Worm (Caenorhabditis elegans) whole organism, L4 larva: ENCODE results near the gene nhr-195.
A peak's percentile ranks its signal among the peaks of the same experiment; 100 is the strongest.

Source experiments
- D1046.2 ChIP-seq: fragments of 200-800 bp; sonication (Bioruptor generic); IDR thresholded peaks from 2 replicates; pipeline ENCODE4 v1.3.6; 2022; ENCODE audit warnings: missing genetic modification characterization, missing compliant biosample characterization
- F10B5.3 ChIP-seq: sonication (generic microtip); optimal IDR thresholded peaks from 2 replicates; lab custom pipeline; 2016; ENCODE audit warnings: mild to moderate bottlenecking, missing genetic modification characterization, missing compliant biosample characterization
- F26F4.8 ChIP-seq: fragments of 200-800 bp; sonication (Bioruptor generic); conservative IDR thresholded peaks from 2 replicates; pipeline ENCODE4 v1.3.6; 2022; ENCODE audit warnings: missing genetic modification characterization, missing compliant biosample characterization
- F37D6.2 ChIP-seq: sonication (generic microtip); optimal IDR thresholded peaks from 2 replicates; lab custom pipeline; 2016; ENCODE audit warnings: mild to moderate bottlenecking, missing genetic modification characterization, missing compliant biosample characterization
- ZK546.5 ChIP-seq, 2 experiments: sonication (generic microtip); optimal IDR thresholded peaks; 2 replicates each; lab custom pipeline; 2017; ENCODE audit warnings: missing biosample characterization in 2 of 2, missing genetic modification characterization in 2 of 2
- aha-1 ChIP-seq: fragments of 150-350 bp; peaks from one replicate; lab custom pipeline; 2014; ENCODE audit warnings: missing biosample characterization, missing genetic modification characterization
- ama-1 ChIP-seq: fragments of 150-350 bp; optimal IDR thresholded peaks from 2 replicates; lab custom pipeline; 2014; ENCODE audit warnings: inconsistent platforms, mixed read lengths
- arid-1 ChIP-seq: fragments of 200-800 bp; sonication (Bioruptor generic); conservative IDR thresholded peaks from 2 replicates; pipeline ENCODE4 v1.3.6; 2022; ENCODE audit warnings: missing genetic modification reagents, missing genetic modification characterization, missing compliant biosample characterization
- ceh-28 ChIP-seq: fragments of 150-350 bp; optimal IDR thresholded peaks from 2 replicates; lab custom pipeline; 2014; ENCODE audit warnings: missing biosample characterization, missing genetic modification reagents, missing genetic modification characterization
- ceh-32 ChIP-seq: sonication (generic microtip); optimal IDR thresholded peaks from 2 replicates; lab custom pipeline; 2016; ENCODE audit warnings: mild to moderate bottlenecking, missing genetic modification characterization, missing compliant biosample characterization; ENCODE audit not compliant: poor library complexity
- daf-16 ChIP-seq, 3 experiments: sonication (generic microtip); optimal IDR thresholded peaks; 2 replicates each; lab custom pipeline; 2016 to 2017; ENCODE audit warnings: missing genetic modification characterization in 3 of 3, missing genetic modification reagents in 3 of 3, mild to moderate bottlenecking in 2 of 3, missing compliant biosample characterization in 2 of 3, missing biosample characterization in 1 of 3, moderate library complexity in 1 of 3
- daf-19 ChIP-seq: fragments of 200-800 bp; sonication (Bioruptor generic); conservative IDR thresholded peaks from 2 replicates; pipeline ENCODE4 v1.3.6; 2022; ENCODE audit warnings: missing genetic modification characterization, missing compliant biosample characterization
- dmd-6 ChIP-seq: fragments of 200-800 bp; sonication (Bioruptor generic); IDR thresholded peaks from 2 replicates; pipeline ENCODE4 v1.3.6; 2022; ENCODE audit warnings: missing genetic modification reagents, missing genetic modification characterization, missing compliant biosample characterization
- dpl-1 ChIP-seq: fragments of 150-350 bp; optimal IDR thresholded peaks from 2 replicates; lab custom pipeline; 2014; ENCODE audit warnings: missing biosample characterization, missing genetic modification reagents, missing genetic modification characterization
- dve-1 ChIP-seq: sonication (generic microtip); optimal IDR thresholded peaks from 2 replicates; lab custom pipeline; 2017; ENCODE audit warnings: antibody characterized with exemption, mild to moderate bottlenecking, missing genetic modification characterization, missing compliant biosample characterization; ENCODE audit not compliant: insufficient read depth
- egl-43 ChIP-seq: fragments of 200-800 bp; sonication (Bioruptor generic); IDR thresholded peaks from 2 replicates; pipeline ENCODE4 v1.3.6; 2022; ENCODE audit warnings: missing genetic modification reagents, missing genetic modification characterization, missing compliant biosample characterization
- fkh-10 ChIP-seq: fragments of 150-350 bp; optimal IDR thresholded peaks from 2 replicates; lab custom pipeline; 2014; ENCODE audit warnings: missing biosample characterization, missing genetic modification reagents, missing genetic modification characterization
- fos-1 ChIP-seq: fragments of 150-350 bp; optimal IDR thresholded peaks from 2 replicates; lab custom pipeline; 2014; ENCODE audit warnings: missing biosample characterization, missing genetic modification characterization
- hlh-11 ChIP-seq: fragments of 200-800 bp; sonication (Bioruptor generic); optimal IDR thresholded peaks from 2 replicates; lab custom pipeline; 2018; ENCODE audit warnings: mild to moderate bottlenecking, missing genetic modification characterization, missing compliant biosample characterization
- hlh-30 ChIP-seq: sonication (generic microtip); optimal IDR thresholded peaks from 2 replicates; lab custom pipeline; 2017; ENCODE audit warnings: antibody characterized with exemption, mild to moderate bottlenecking, missing genetic modification characterization, missing compliant biosample characterization; ENCODE audit not compliant: insufficient read depth
- jun-1 ChIP-seq: fragments of 150-350 bp; optimal IDR thresholded peaks from 2 replicates; lab custom pipeline; 2014; ENCODE audit warnings: missing biosample characterization, missing genetic modification reagents, missing genetic modification characterization
- lin-38 ChIP-seq: fragments of 200-800 bp; sonication (Bioruptor generic); IDR thresholded peaks from 2 replicates; pipeline ENCODE4 v1.3.6; 2022; ENCODE audit warnings: missing genetic modification reagents, missing genetic modification characterization, missing compliant biosample characterization
- madf-5 ChIP-seq, 2 experiments: fragments of 200-800 bp; sonication (Bioruptor generic); IDR thresholded peaks; 2 replicates each; pipeline ENCODE4 v1.3.6; 2022; ENCODE audit warnings: missing compliant biosample characterization in 2 of 2, missing genetic modification characterization in 2 of 2
- madf-9 ChIP-seq: fragments of 200-800 bp; sonication (Bioruptor generic); conservative IDR thresholded peaks from 2 replicates; pipeline ENCODE4 v1.3.6; 2022; ENCODE audit warnings: missing genetic modification reagents, missing genetic modification characterization, missing compliant biosample characterization
- mdl-1 ChIP-seq, 2 experiments: fragments of 150-350 bp in 1 of 2; sonication (generic microtip) in 1 of 2; optimal IDR thresholded peaks; 2 replicates each; lab custom pipeline; 2014 to 2017; ENCODE audit warnings: missing biosample characterization in 2 of 2, missing genetic modification characterization in 2 of 2
- mep-1 ChIP-seq: fragments of 150-350 bp; sonication (generic microtip); optimal IDR thresholded peaks from 3 replicates; lab custom pipeline; 2014; ENCODE audit warnings: missing biosample characterization, missing genetic modification characterization
- mes-2 ChIP-seq: sonication (generic microtip); optimal IDR thresholded peaks from 2 replicates; lab custom pipeline; 2016; ENCODE audit warnings: missing genotype, mild to moderate bottlenecking, missing genetic modification characterization, missing compliant biosample characterization; ENCODE audit not compliant: poor library complexity, severe bottlenecking
- mxl-3 ChIP-seq: fragments of 200-800 bp; sonication (Bioruptor generic); optimal IDR thresholded peaks from 2 replicates; lab custom pipeline; 2018; ENCODE audit warnings: mild to moderate bottlenecking, missing genetic modification characterization, missing compliant biosample characterization
- nhr-25 ChIP-seq: sonication (generic microtip); optimal IDR thresholded peaks from 2 replicates; lab custom pipeline; 2017; ENCODE audit warnings: missing genetic modification characterization, mild to moderate bottlenecking, missing compliant biosample characterization, antibody characterized with exemption, moderate library complexity, borderline replicate concordance; ENCODE audit not compliant: insufficient read depth
- nhr-28 ChIP-seq: fragments of 150-350 bp; optimal IDR thresholded peaks from 2 replicates; lab custom pipeline; 2014; ENCODE audit warnings: missing biosample characterization, missing genetic modification characterization
- nhr-42 ChIP-seq: fragments of 200-800 bp; sonication (Bioruptor generic); IDR thresholded peaks from 2 replicates; pipeline ENCODE4 v1.3.6; 2022; ENCODE audit warnings: missing genetic modification characterization, missing compliant biosample characterization
- nhr-6 ChIP-seq: fragments of 150-350 bp; optimal IDR thresholded peaks from 2 replicates; lab custom pipeline; 2014; ENCODE audit warnings: missing biosample characterization, missing genetic modification characterization
- pqm-1 ChIP-seq: sonication (generic microtip); optimal IDR thresholded peaks from 2 replicates; lab custom pipeline; 2017; ENCODE audit warnings: missing biosample characterization, missing genetic modification characterization
- snpc-1.2 ChIP-seq: fragments of 200-800 bp; sonication (Bioruptor generic); IDR thresholded peaks from 2 replicates; pipeline ENCODE4 v1.3.6; 2022; ENCODE audit warnings: missing genetic modification reagents, missing genetic modification characterization, missing compliant biosample characterization
- spr-1 ChIP-seq: sonication (generic microtip); optimal IDR thresholded peaks from 2 replicates; lab custom pipeline; 2016; ENCODE audit warnings: mild to moderate bottlenecking, missing genetic modification characterization, missing compliant biosample characterization
- tag-97 ChIP-seq: fragments of 200-800 bp; sonication (Bioruptor generic); IDR thresholded peaks from 2 replicates; pipeline ENCODE4 v1.3.6; 2022; ENCODE audit warnings: missing genetic modification characterization, missing compliant biosample characterization
- unc-130 ChIP-seq: sonication (generic microtip); optimal IDR thresholded peaks from 2 replicates; lab custom pipeline; 2016; ENCODE audit warnings: missing genetic modification reagents, missing genetic modification characterization, missing compliant biosample characterization
- unc-62 ChIP-seq, 3 experiments: fragments of 150-350 bp in 1 of 3; sonication (generic microtip); optimal IDR thresholded peaks in 2 of 3; peaks in 1 of 3; 1 replicate in 1 of 3; 2 replicates in 2 of 3; lab custom pipeline; 2014 to 2017; ENCODE audit warnings: missing biosample characterization in 3 of 3, missing genetic modification characterization in 3 of 3, missing genetic modification reagents in 3 of 3, missing genotype in 1 of 3
- zfp-3 ChIP-seq: fragments of 200-800 bp; sonication (Bioruptor generic); conservative IDR thresholded peaks from 2 replicates; pipeline ENCODE4 v1.3.6; 2022; ENCODE audit warnings: missing genetic modification reagents, missing genetic modification characterization, missing compliant biosample characterization
- zip-2 ChIP-seq: fragments of 150-350 bp; optimal IDR thresholded peaks from 2 replicates; lab custom pipeline; 2014; ENCODE audit warnings: missing biosample characterization, missing genetic modification characterization
- ztf-7 ChIP-seq: fragments of 150-350 bp; optimal IDR thresholded peaks from 2 replicates; lab custom pipeline; 2014; ENCODE audit warnings: missing biosample characterization, missing genetic modification characterization

nhr-195 gene

ce11 chrV:8936184-8936589 is 36.0 kb downstream of the nhr-195 start, which contains the start of gene unc-23 (continued):
- TF ChIP-seq mdl-1 (tag; optimal IDR thresholded peaks at IDR 0.05; lab: Kevin White, UChicago) (peak in 1 of 2 experiments; percentile 80), daf-16 (GFP tag; optimal IDR thresholded peaks at IDR 0.05; lab: Kevin White, UChicago) (peak; percentile 77 to 96), daf-16 (tag; optimal IDR thresholded peaks at IDR 0.05; lab: Kevin White, UChicago) (peak; percentile 78), nhr-6 (tag; lab: Kevin White, UChicago) (peak; percentile 4), zfp-3 (GFP tag; lab: Robert Waterston, UW) (peak; percentile 93), madf-9 (peak; percentile 81), pqm-1 (tag; lab: Kevin White, UChicago) (no peak), F10B5.3 (tag; lab: Kevin White, UChicago) (no peak), F26F4.8 (GFP tag; lab: Robert Waterston, UW) (no peak), unc-130 (GFP tag; lab: Kevin White, UChicago) (no peak)

ce11 chrV:8935104-8935503 is 37.1 kb downstream of the nhr-195 start:
- TF ChIP-seq nhr-25 (tag; lab: Kevin White, UChicago) (no peak), lin-38 (GFP tag; lab: Robert Waterston, UW) (0 out of 2 replicates have a peak, but pooled peaks have one; percentile 4), mxl-3 (GFP tag; lab: Kevin White, UChicago) (peak; percentile 23), ceh-28 (tag; lab: Kevin White, UChicago) (no peak), madf-5 (GFP tag; IDR thresholded peaks at IDR 0.05; lab: Robert Waterston, UW) (no peak), ZK546.5 (tag; optimal IDR thresholded peaks at IDR 0.05; lab: Kevin White, UChicago) (no peak), dmd-6 (GFP tag; lab: Robert Waterston, UW) (peak; percentile 24; the same call in 1 of the 2 replicates), ama-1 (lab: Kevin White, UChicago) (peak; percentile 56), unc-62 (GFP tag; optimal IDR thresholded peaks at IDR 0.05 in 1 of 2; lab: Kevin White, UChicago) (peak in 1 of 2 experiments; percentile 75), unc-62 (tag; optimal IDR thresholded peaks at IDR 0.05; lab: Kevin White, UChicago) (no peak), hlh-11 (peak; percentile 67), aha-1 (peak; percentile 55), ceh-32 (no peak), fos-1 (tag; lab: Kevin White, UChicago) (no peak), F26F4.8 (GFP tag; lab: Robert Waterston, UW) (no peak), daf-19 (GFP tag; lab: Robert Waterston, UW) (no peak), dve-1 (tag; lab: Kevin White, UChicago) (no peak), spr-1 (tag; lab: Kevin White, UChicago) (no peak), ztf-7 (tag; lab: Kevin White, UChicago) (no peak), F37D6.2 (tag; lab: Kevin White, UChicago) (no peak), tag-97 (no peak), mep-1 (tag; lab: Kevin White, UChicago) (peak; percentile 56), pqm-1 (tag; lab: Kevin White, UChicago) (peak; percentile 57), jun-1 (tag; lab: Kevin White, UChicago) (no peak), mes-2 (tag; lab: Kevin White, UChicago) (peak; percentile 26), egl-43 (GFP tag; lab: Robert Waterston, UW) (no peak), arid-1 (GFP tag; lab: Robert Waterston, UW) (no peak), dpl-1 (GFP tag; lab: Kevin White, UChicago) (no peak), nhr-42 (GFP tag; lab: Robert Waterston, UW) (no peak), nhr-28 (tag; lab: Kevin White, UChicago) (peak; percentile 73), D1046.2 (no peak), snpc-1.2 (no peak), zip-2 (tag; lab: Kevin White, UChicago) (no peak), hlh-30 (tag; lab: Kevin White, UChicago) (peak; percentile 73), fkh-10 (GFP tag; lab: Kevin White, UChicago) (no peak)
